Worm (Caenorhabditis elegans) whole organism, L4/young adult: Measurements from ENCODE around the gene clec-191.

Experiments used
- W03F9.2 ChIP-seq: fragments of 150-350 bp; optimal IDR thresholded peaks from 2 replicates; lab custom pipeline; 2014; ENCODE audit warnings: missing biosample characterization, missing genetic modification characterization
- dao-5 ChIP-seq: sonication (generic microtip); optimal IDR thresholded peaks from 2 replicates; lab custom pipeline; 2016; ENCODE audit warnings: missing genotype, missing genetic modification characterization, moderate library complexity, missing compliant biosample characterization
- him-1 ChIP-seq: sonication (generic microtip); optimal IDR thresholded peaks from 2 replicates; lab custom pipeline; 2016; ENCODE audit warnings: missing genotype, missing genetic modification reagents, missing genetic modification characterization, missing compliant biosample characterization

clec-191 gene

ce11 chrIV:16277291-16277690 lies 3.2 kb downstream of the clec-191 start, which contains the start of gene F38C2.7:
F38C2.7 (minus strand) TSS chrIV:16277391.
- TF ChIP-seq W03F9.2 (tag; lab: Kevin White, UChicago), result no peak
- no peak for TF ChIP-seq him-1
- no peak for TF ChIP-seq dao-5

DNA sequence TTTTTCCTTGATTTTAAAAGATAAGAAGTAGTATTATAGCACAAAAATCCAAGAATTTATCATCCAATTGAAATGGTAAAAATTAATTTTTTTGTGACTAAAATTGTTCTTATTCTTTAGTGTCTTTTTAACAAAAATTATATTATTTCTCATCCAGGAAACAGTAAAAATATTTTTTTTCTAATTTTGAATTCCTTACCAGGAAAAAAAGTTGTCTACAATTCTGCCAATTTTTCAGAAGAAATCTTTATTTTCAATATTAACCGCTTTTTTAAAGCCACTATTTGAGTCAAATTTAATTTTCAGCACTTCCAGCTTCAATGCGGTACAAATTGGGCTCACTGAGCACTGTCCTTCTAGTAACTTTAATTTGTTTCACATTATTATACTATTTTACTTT lies 9.6 kb downstream of the clec-191 start, which contains the start of gene F38C2.4:
Gene F38C2.4 (plus strand): TSS at position 301 of the 400 bp plus-strand sequence.
- TF ChIP-seq dao-5, result no peak
- TF ChIP-seq W03F9.2 (tag; lab: Kevin White, UChicago), result no peak
- no peak for TF ChIP-seq him-1

ce11 chrIV:16257330-16257729 lies 23.2 kb downstream of the clec-191 start, which contains the start of gene hlh-31:
hlh-31 (plus strand) TSS chrIV:16257630.
- TF ChIP-seq W03F9.2 (tag; lab: Kevin White, UChicago), result no peak
- TF ChIP-seq him-1, result no peak
- TF ChIP-seq dao-5, result no peak

DNA sequence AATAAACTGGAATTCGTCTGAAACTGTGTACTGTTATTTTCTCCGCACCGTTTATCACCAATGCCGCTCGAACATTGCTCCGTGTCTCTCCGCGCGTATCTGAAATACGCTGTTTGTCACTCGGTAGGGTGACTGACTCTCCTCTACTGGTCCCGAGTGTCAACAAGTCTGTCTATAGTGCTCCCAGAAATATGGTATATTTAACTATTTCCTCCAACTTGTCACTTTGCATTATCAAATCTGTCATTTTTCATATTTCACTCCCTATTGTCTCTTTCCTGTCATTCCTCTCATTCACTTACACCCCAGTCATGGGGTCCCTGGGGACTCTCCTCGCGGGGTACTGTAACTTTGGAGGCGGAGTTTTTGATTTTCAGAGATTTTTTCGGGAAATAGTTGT lies 26.1 kb downstream of the clec-191 start, which contains the start of gene hlh-17:
Gene hlh-17 (plus strand): TSS at position 301 of the 400 bp plus-strand sequence.
- TF ChIP-seq W03F9.2 (tag; lab: Kevin White, UChicago), result no peak

- TF ChIP-seq dao-5, result no peak
Observed at ce11 chrIV:16247131-16247530, 33.4 kb downstream of the clec-191 start, which contains the start of gene F38C2.1. F38C2.1 (plus strand) TSS chrIV:16247431.

ce11 chrIV:16238555-16238954 lies 42.0 kb downstream of the clec-191 start, which contains the start of gene srw-61:
srw-61 (minus strand) TSS chrIV:16238655.
- TF ChIP-seq dao-5 (no peak), W03F9.2 (tag; lab: Kevin White, UChicago) (no peak), him-1 (no peak)

ce11 chrIV:16236827-16237226 lies 43.7 kb downstream of the clec-191 start:
- no peak for TF ChIP-seq W03F9.2 (tag; lab: Kevin White, UChicago)
- TF ChIP-seq him-1, result no peak
- no peak for TF ChIP-seq dao-5

- no peak for TF ChIP-seq W03F9.2 (tag; lab: Kevin White, UChicago)
- TF ChIP-seq dao-5, result no peak
- no peak for TF ChIP-seq him-1
Observed at ce11 chrIV:16233028-16233427, 47.5 kb downstream of the clec-191 start, which contains the start of the genes hpa-1 and irld-39. hpa-1 (minus strand) TSS chrIV:16233128. irld-39 (plus strand) TSS chrIV:16233148.

ce11 chrIV:16230464-16230863 lies 50.0 kb downstream of the clec-191 start:
- TF ChIP-seq dao-5, result no peak
- no peak for TF ChIP-seq him-1
- TF ChIP-seq W03F9.2 (tag; lab: Kevin White, UChicago), result no peak
